Worm (Caenorhabditis elegans): ENCODE results near the gene ZK662.5.
A peak's percentile ranks its signal among the peaks of the same experiment; 100 is the strongest.

- TF ChIP-seq lin-39 (tag; optimal IDR thresholded peaks at IDR 0.05) (no peak), nhr-129 (tag; optimal IDR thresholded peaks at IDR 0.05) (peak; percentile 30), R02D3.7 (tag; optimal IDR thresholded peaks at IDR 0.05) (no peak), ceh-82 (tag; optimal IDR thresholded peaks at IDR 0.05) (no peak), F13H6.1 (tag; optimal IDR thresholded peaks at IDR 0.05) (no peak), alr-1 (tag; optimal IDR thresholded peaks at IDR 0.05) (no peak), elt-1 (tag; optimal IDR thresholded peaks at IDR 0.05) (no peak), snpc-4 (tag; optimal IDR thresholded peaks at IDR 0.05) (no peak), ZK546.5 (tag; optimal IDR thresholded peaks at IDR 0.05) (no peak), egl-27 (tag; optimal IDR thresholded peaks at IDR 0.05) (peak; percentile 17), ceh-16 (tag; optimal IDR thresholded peaks at IDR 0.05) (no peak), unc-39 (tag; optimal IDR thresholded peaks at IDR 0.05) (no peak)
Observed at ce11 chrX:15706108-15706676, 15.3 kb upstream of the ZK662.5 start.
